Worm (Caenorhabditis elegans) whole organism, early embryonic: ENCODE results near the gene C24H10.3.

Experiments used
- F13C5.2 ChIP-seq: sonication (generic microtip); optimal IDR thresholded peaks from 2 replicates; lab custom pipeline; 2017; ENCODE audit warnings: mild to moderate bottlenecking, missing genetic modification characterization, inconsistent platforms, missing compliant biosample characterization
- aly-1 ChIP-seq: sonication (generic microtip); optimal IDR thresholded peaks from 2 replicates; lab custom pipeline; 2016; ENCODE audit warnings: missing genetic modification characterization, missing compliant biosample characterization
- ama-1 ChIP-seq: fragments of 150-350 bp; optimal IDR thresholded peaks from 2 replicates; lab custom pipeline; 2014
- hnd-1 ChIP-seq: sonication (generic microtip); optimal IDR thresholded peaks from 2 replicates; lab custom pipeline; 2016; ENCODE audit warnings: missing genetic modification characterization, missing compliant biosample characterization
- scrt-1 ChIP-seq: fragments of 200-800 bp; sonication (Bioruptor generic); IDR thresholded peaks from 2 replicates; pipeline ENCODE4 v1.3.6; 2022; ENCODE audit warnings: missing genetic modification characterization, missing compliant biosample characterization

DNA sequence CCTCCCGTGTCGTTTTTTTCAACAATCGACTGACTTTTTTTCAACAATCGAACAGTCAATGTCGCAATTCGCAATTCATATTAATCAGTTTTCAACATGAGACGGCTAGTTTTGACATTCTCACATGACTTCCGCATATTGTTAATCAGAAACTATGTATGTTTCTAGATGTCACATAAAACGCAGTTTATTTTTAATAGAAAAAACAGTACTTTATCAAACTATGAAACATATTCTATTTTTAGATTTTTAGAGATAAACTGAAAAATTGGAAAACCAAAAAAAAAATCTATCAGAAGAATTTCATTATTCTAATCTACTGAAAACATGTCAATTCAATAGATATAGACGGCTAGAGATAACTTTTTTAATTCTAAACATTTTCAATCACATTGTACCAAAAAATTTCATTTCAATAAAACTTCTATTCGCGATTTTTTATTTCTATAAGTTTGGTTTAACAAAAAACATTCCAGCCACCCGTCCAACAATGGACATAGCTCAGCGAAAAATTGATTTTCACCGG is 26.6 kb downstream of the C24H10.3 start, which contains the start of gene pnk-4:
- no peak for TF ChIP-seq ama-1 (lab: Kevin White, UChicago)
- TF ChIP-seq aly-1 (tag; lab: Kevin White, UChicago), result no peak
- no peak for TF ChIP-seq scrt-1 (GFP tag; lab: Robert Waterston, UW)
- TF ChIP-seq F13C5.2 (tag; lab: Kevin White, UChicago), result no peak
- no peak for TF ChIP-seq hnd-1 (tag; lab: Kevin White, UChicago)
